Fruit fly (Drosophila melanogaster): ENCODE data around the gene GABA-B-R1.
A peak's percentile ranks its signal among the peaks of the same experiment; 100 is the strongest.

The GABA-B-R1 gene

dm6 chr2L:15005505-15005904, 10.6 kb upstream of the GABA-B-R1 start, which contains the start of gene DCTN5-p25:
DCTN5-p25 (plus strand) TSS chr2L:15005733.
- TF ChIP-seq phol (tag; optimal IDR thresholded peaks at IDR 0.05): peak; percentile 4
- no peak for TF ChIP-seq CG12104 (GFP tag; optimal IDR thresholded peaks at IDR 0.05)
- TF ChIP-seq CG4424 (GFP tag; optimal IDR thresholded peaks at IDR 0.05): no peak
- TF ChIP-seq CG11696 (GFP tag; IDR thresholded peaks at IDR 0.05): no peak
- peak; percentile 70; the same call in 1 of the 4 replicates for TF ChIP-seq chinmo (GFP tag; IDR thresholded peaks at IDR 0.05; ENCODE audit: partially characterized antibody)
- no peak for TF ChIP-seq B-H2 (GFP tag; optimal IDR thresholded peaks at IDR 0.05)
- TF ChIP-seq mirr (GFP tag; optimal IDR thresholded peaks at IDR 0.05): no peak
- no peak for TF ChIP-seq MTF-1 (GFP tag; optimal IDR thresholded peaks at IDR 0.05; ENCODE audit: borderline replicate concordance)
- no peak for TF ChIP-seq tio (GFP tag; optimal IDR thresholded peaks at IDR 0.05)
- no peak for TF ChIP-seq hth (optimal IDR thresholded peaks at IDR 0.05)
- no peak for TF ChIP-seq Antp (GFP tag; optimal IDR thresholded peaks at IDR 0.05)
- TF ChIP-seq az2 (GFP tag; optimal IDR thresholded peaks at IDR 0.05): no peak
- TF ChIP-seq pfk (GFP tag; optimal IDR thresholded peaks at IDR 0.05): no peak
- TF ChIP-seq trh (GFP tag; optimal IDR thresholded peaks at IDR 0.05): no peak
- TF ChIP-seq HHEX (GFP tag; optimal IDR thresholded peaks at IDR 0.05): no peak
- no peak for TF ChIP-seq cas (GFP tag; IDR thresholded peaks at IDR 0.05)
- peak; percentile 97 for TF ChIP-seq E2f2 (GFP tag; IDR thresholded peaks at IDR 0.05)
- no peak for TF ChIP-seq dimm (GFP tag; IDR thresholded peaks at IDR 0.05)
- no peak for TF ChIP-seq CG34376 (GFP tag; optimal IDR thresholded peaks at IDR 0.05)
- no peak for TF ChIP-seq emc (GFP tag; optimal IDR thresholded peaks at IDR 0.05)
- TF ChIP-seq CG1233 (GFP tag; optimal IDR thresholded peaks at IDR 0.05): no peak
- TF ChIP-seq chm (GFP tag; IDR thresholded peaks at IDR 0.05): no peak
- TF ChIP-seq nerfin-2 (GFP tag; IDR thresholded peaks at IDR 0.05; ENCODE audit: partially characterized antibody): no peak
- no peak for TF ChIP-seq Dip2 (GFP tag; IDR thresholded peaks at IDR 0.05)
- no peak for TF ChIP-seq da (GFP tag; optimal IDR thresholded peaks at IDR 0.05)
- no peak for TF ChIP-seq CG15696 (tag; optimal IDR thresholded peaks at IDR 0.05)
- no peak for TF ChIP-seq CG12769 (tag; optimal IDR thresholded peaks at IDR 0.05)
- TF ChIP-seq CHES-1-like (GFP tag; optimal IDR thresholded peaks at IDR 0.05): no peak
- no peak for TF ChIP-seq CG4820 (GFP tag; optimal IDR thresholded peaks at IDR 0.05)
- TF ChIP-seq unc-4 (GFP tag; IDR thresholded peaks at IDR 0.05; ENCODE audit: partially characterized antibody): no peak
- TF ChIP-seq CG17385 (GFP tag; optimal IDR thresholded peaks at IDR 0.05): no peak
- no peak for TF ChIP-seq twi (tag; optimal IDR thresholded peaks at IDR 0.05)
- TF ChIP-seq kni (GFP tag; optimal IDR thresholded peaks at IDR 0.05): no peak
- TF ChIP-seq usp (GFP tag; optimal IDR thresholded peaks at IDR 0.05): no peak
- no peak for TF ChIP-seq CG6272 (GFP tag; IDR thresholded peaks at IDR 0.05)
- no peak for TF ChIP-seq oc (tag; optimal IDR thresholded peaks at IDR 0.05)
- TF ChIP-seq esg (GFP tag; conservative IDR thresholded peaks at IDR 0.05): no peak
- TF ChIP-seq fd96Cb (tag; optimal IDR thresholded peaks at IDR 0.05): no peak
- TF ChIP-seq bsh (GFP tag; optimal IDR thresholded peaks at IDR 0.05): no peak
- no peak for TF ChIP-seq CoRest (tag; optimal IDR thresholded peaks at IDR 0.05)
- no peak for TF ChIP-seq CG32532 (GFP tag; IDR thresholded peaks at IDR 0.05)
- TF ChIP-seq Scr (GFP tag; IDR thresholded peaks at IDR 0.05; ENCODE audit: partially characterized antibody): no peak
- no peak for TF ChIP-seq Usf (GFP tag; optimal IDR thresholded peaks at IDR 0.05)
- TF ChIP-seq CG10431 (GFP tag; optimal IDR thresholded peaks at IDR 0.05): no peak
- TF ChIP-seq Atf3 (GFP tag; optimal IDR thresholded peaks at IDR 0.05): no peak
- no peak for TF ChIP-seq repo (GFP tag; optimal IDR thresholded peaks at IDR 0.05)
- no peak for TF ChIP-seq B-H1 (GFP tag; IDR thresholded peaks at IDR 0.05)
- no peak for TF ChIP-seq Opbp (GFP tag; IDR thresholded peaks at IDR 0.05; ENCODE audit: partially characterized antibody)
- TF ChIP-seq kay (GFP tag; optimal IDR thresholded peaks at IDR 0.05): no peak
- no peak for TF ChIP-seq CG5180 (GFP tag; optimal IDR thresholded peaks at IDR 0.05)
- no peak for TF ChIP-seq croc (GFP tag; conservative IDR thresholded peaks at IDR 0.05)
- no peak for TF ChIP-seq tll (GFP tag; optimal IDR thresholded peaks at IDR 0.05)
